Worm (Caenorhabditis elegans): Measurements from ENCODE around the gene tpk-1.

The tpk-1 gene

ce11 chrIII:8937571-8937970, 25.6 kb downstream of the tpk-1 start:
- TF ChIP-seq daf-19 (GFP tag; conservative IDR thresholded peaks at IDR 0.05) (peak; percentile 78), dmd-8 (GFP tag; IDR thresholded peaks at IDR 0.05) (peak; percentile 78; the same call in 1 of the 2 replicates), duxl-1 (tag; optimal IDR thresholded peaks at IDR 0.05; ENCODE audit: poor library complexity) (peak; percentile 72), nhr-10 (tag; optimal IDR thresholded peaks at IDR 0.05) (no peak), Y75B8A.6 (GFP tag; IDR thresholded peaks at IDR 0.05) (peak; percentile 88; the same call in 1 of the 2 replicates), lsy-2 (tag; optimal IDR thresholded peaks at IDR 0.05) (peak in 1 of 2 experiments; percentile 74), aha-1 (tag) (peak; percentile 88), nhr-41 (GFP tag; IDR thresholded peaks at IDR 0.05) (peak; percentile 91), ceh-20 (GFP tag; IDR thresholded peaks at IDR 0.05) (no peak; the same call in 1 of the 2 replicates), nhr-237 (tag; optimal IDR thresholded peaks at IDR 0.05) (no peak), vab-7 (GFP tag; IDR thresholded peaks at IDR 0.05) (peak; percentile 88), lin-38 (GFP tag; IDR thresholded peaks at IDR 0.05) (no peak; the same call in 1 of the 2 replicates), D1046.2 (GFP tag; IDR thresholded peaks at IDR 0.05) (peak; percentile 63; the same call in 1 of the 2 replicates), ctbp-1 (GFP tag; IDR thresholded peaks at IDR 0.05) (peak; percentile 89), lin-13 (GFP tag; optimal IDR thresholded peaks at IDR 0.05) (peak; percentile 73), nhr-48 (tag; optimal IDR thresholded peaks at IDR 0.05) (no peak), hmg-1.1 (GFP tag; IDR thresholded peaks at IDR 0.05) (peak; percentile 93), sdz-12 (GFP tag; optimal IDR thresholded peaks at IDR 0.05) (peak; percentile 44), daf-16 (GFP tag; optimal IDR thresholded peaks at IDR 0.05) (peak; percentile 78 to 89), daf-16 (tag; optimal IDR thresholded peaks at IDR 0.05) (no peak), mdl-1 (tag; optimal IDR thresholded peaks at IDR 0.05) (peak in 1 of 2 experiments; percentile 70), unc-130 (GFP tag; optimal IDR thresholded peaks at IDR 0.05) (peak; percentile 56), hlh-30 (tag; optimal IDR thresholded peaks at IDR 0.05; ENCODE audit: insufficient read depth) (peak; percentile 63), egl-43 (GFP tag; IDR thresholded peaks at IDR 0.05) (no peak; the same call in 1 of the 2 replicates), mdt-29 (GFP tag; IDR thresholded peaks at IDR 0.05) (peak; percentile 61), cey-2 (tag; optimal IDR thresholded peaks at IDR 0.05; ENCODE audit: borderline replicate concordance, insufficient read depth) (no peak), tag-97 (GFP tag; IDR thresholded peaks at IDR 0.05) (no peak), F26F4.8 (GFP tag; conservative IDR thresholded peaks at IDR 0.05) (peak; percentile 71; the same call in 1 of the 2 replicates), dve-1 (tag; optimal IDR thresholded peaks at IDR 0.05; ENCODE audit: insufficient read depth) (no peak), Y5F2A.4 (GFP tag; optimal IDR thresholded peaks at IDR 0.05) (peak; percentile 77), nhr-11 (tag; optimal IDR thresholded peaks at IDR 0.05) (peak; percentile 10), rbr-2 (tag; optimal IDR thresholded peaks at IDR 0.05) (peak; percentile 88), dpl-1 (GFP tag; optimal IDR thresholded peaks at IDR 0.05) (no peak), zip-2 (tag; optimal IDR thresholded peaks at IDR 0.05) (no peak), dmd-9 (GFP tag; IDR thresholded peaks at IDR 0.05) (no peak), madf-5 (GFP tag; IDR thresholded peaks at IDR 0.05) (peak; percentile 63 to 75; a peak in 2 of 4 replicates), F44E2.7 (GFP tag; IDR thresholded peaks at IDR 0.05) (no peak), mes-2 (tag; optimal IDR thresholded peaks at IDR 0.05; ENCODE audit: poor library complexity, severe bottlenecking) (peak; percentile 90), egl-27 (tag; optimal IDR thresholded peaks at IDR 0.05) (no peak), hif-1 (tag; optimal IDR thresholded peaks at IDR 0.05) (peak; percentile 25 to 67), fos-1 (tag; optimal IDR thresholded peaks at IDR 0.05) (no peak), nhr-111 (GFP tag; optimal IDR thresholded peaks at IDR 0.05) (peak; percentile 45), spr-1 (tag; optimal IDR thresholded peaks at IDR 0.05) (peak; percentile 73), aly-2 (tag; optimal IDR thresholded peaks at IDR 0.05) (no peak), nhr-6 (tag; optimal IDR thresholded peaks at IDR 0.05) (no peak), snpc-1.2 (GFP tag; IDR thresholded peaks at IDR 0.05) (no peak), lin-1 (GFP tag; IDR thresholded peaks at IDR 0.05) (no peak), zfp-3 (GFP tag; conservative IDR thresholded peaks at IDR 0.05) (peak; percentile 81), T26A8.4 (GFP tag; IDR thresholded peaks at IDR 0.05) (no peak), T20F7.1 (GFP tag; optimal IDR thresholded peaks at IDR 0.05) (peak; percentile 77)
